Worm (Caenorhabditis elegans): ENCODE measurements around the gene best-14.

- TF ChIP-seq sptf-1 (tag; optimal IDR thresholded peaks at IDR 0.05) (no peak), pha-4 (tag; optimal IDR thresholded peaks at IDR 0.05) (no peak), ces-1 (GFP tag; optimal IDR thresholded peaks at IDR 0.05) (no peak), lin-13 (tag; optimal IDR thresholded peaks at IDR 0.05) (no peak), unc-62 (GFP tag; optimal IDR thresholded peaks at IDR 0.05) (no peak), nhr-28 (tag; optimal IDR thresholded peaks at IDR 0.05) (no peak), flh-1 (GFP tag; optimal IDR thresholded peaks at IDR 0.05) (no peak), unc-39 (tag; optimal IDR thresholded peaks at IDR 0.05) (no peak), ceh-83 (GFP tag; optimal IDR thresholded peaks at IDR 0.05) (no peak), lsy-2 (tag; optimal IDR thresholded peaks at IDR 0.05) (no peak), nhr-237 (tag; optimal IDR thresholded peaks at IDR 0.05) (no peak), lin-32 (GFP tag; optimal IDR thresholded peaks at IDR 0.05) (no peak)
Measured at ce11 chrV:10581837-10582300, 24.1 kb downstream of the best-14 start, which contains the start of gene T21C9.6.
